Worm (Caenorhabditis elegans) whole organism, L4 larva: ENCODE measurements around the gene hdl-1.
A peak's percentile ranks its signal among the peaks of the same experiment; 100 is the strongest.

Source experiments
- D1046.2 ChIP-seq: fragments of 200-800 bp; sonication (Bioruptor generic); IDR thresholded peaks from 2 replicates; pipeline ENCODE4 v1.3.6; 2022; ENCODE audit warnings: missing genetic modification characterization, missing compliant biosample characterization
- F26F4.8 ChIP-seq: fragments of 200-800 bp; sonication (Bioruptor generic); conservative IDR thresholded peaks from 2 replicates; pipeline ENCODE4 v1.3.6; 2022; ENCODE audit warnings: missing genetic modification characterization, missing compliant biosample characterization
- F44E2.7 ChIP-seq: fragments of 200-800 bp; sonication (Bioruptor generic); IDR thresholded peaks from 2 replicates; pipeline ENCODE4 v2.1.2; 2022; ENCODE audit warnings: missing genetic modification characterization, missing compliant biosample characterization
- T20F7.1 ChIP-seq: fragments of 200-800 bp; sonication (Bioruptor generic); optimal IDR thresholded peaks from 2 replicates; lab custom pipeline; 2018; ENCODE audit warnings: mild to moderate bottlenecking, missing genetic modification characterization, missing compliant biosample characterization
- T26A8.4 ChIP-seq: fragments of 200-800 bp; sonication (Bioruptor generic); IDR thresholded peaks from 2 replicates; pipeline ENCODE4 v1.3.6; 2022; ENCODE audit warnings: missing genetic modification characterization, missing compliant biosample characterization
- Y5F2A.4 ChIP-seq: fragments of 200-800 bp; sonication (Bioruptor generic); optimal IDR thresholded peaks from 2 replicates; lab custom pipeline; 2018; ENCODE audit warnings: mild to moderate bottlenecking, missing genetic modification characterization, missing compliant biosample characterization
- ZK337.2 ChIP-seq: fragments of 200-800 bp; sonication (Bioruptor generic); IDR thresholded peaks from 2 replicates; pipeline ENCODE4 v1.3.6; 2022; ENCODE audit warnings: missing genetic modification reagents, missing genetic modification characterization, missing compliant biosample characterization
- ZK546.5 ChIP-seq, 2 experiments: sonication (generic microtip); optimal IDR thresholded peaks; 2 replicates each; lab custom pipeline; 2017; ENCODE audit warnings: missing biosample characterization in 2 of 2, missing genetic modification characterization in 2 of 2
- aha-1 ChIP-seq: fragments of 150-350 bp; peaks from one replicate; lab custom pipeline; 2014; ENCODE audit warnings: missing biosample characterization, missing genetic modification characterization
- attf-4 ChIP-seq: sonication (generic microtip); optimal IDR thresholded peaks from 3 replicates; lab custom pipeline; 2017; ENCODE audit warnings: missing biosample characterization, missing genetic modification characterization
- ceh-28 ChIP-seq: fragments of 150-350 bp; optimal IDR thresholded peaks from 2 replicates; lab custom pipeline; 2014; ENCODE audit warnings: missing biosample characterization, missing genetic modification reagents, missing genetic modification characterization
- ceh-32 ChIP-seq: sonication (generic microtip); optimal IDR thresholded peaks from 2 replicates; lab custom pipeline; 2016; ENCODE audit warnings: mild to moderate bottlenecking, missing genetic modification characterization, missing compliant biosample characterization; ENCODE audit not compliant: poor library complexity
- ceh-44 ChIP-seq: fragments of 200-800 bp; sonication (Bioruptor generic); IDR thresholded peaks from 2 replicates; pipeline ENCODE4 v1.3.6; 2022; ENCODE audit warnings: missing genetic modification reagents, missing genetic modification characterization, missing compliant biosample characterization
- ceh-82 ChIP-seq: sonication (generic microtip); optimal IDR thresholded peaks from 2 replicates; lab custom pipeline; 2017; ENCODE audit warnings: missing biosample characterization, missing genetic modification characterization
- ces-1 ChIP-seq: fragments of 150-350 bp; sonication (generic microtip); optimal IDR thresholded peaks from 4 replicates; lab custom pipeline; 2014; ENCODE audit warnings: missing biosample characterization, missing genetic modification reagents, missing genetic modification characterization
- ctbp-1 ChIP-seq: fragments of 200-800 bp; sonication (Bioruptor generic); IDR thresholded peaks from 2 replicates; pipeline ENCODE4 v1.3.6; 2022; ENCODE audit warnings: missing genetic modification reagents, missing genetic modification characterization, missing compliant biosample characterization
- dmd-8 ChIP-seq: fragments of 200-800 bp; sonication (Bioruptor generic); IDR thresholded peaks from 2 replicates; pipeline ENCODE4 v1.3.6; 2022; ENCODE audit warnings: missing genetic modification characterization, missing compliant biosample characterization
- dmd-9 ChIP-seq: fragments of 200-800 bp; sonication (Bioruptor generic); IDR thresholded peaks from 2 replicates; pipeline ENCODE4 v1.3.6; 2022; ENCODE audit warnings: missing genetic modification reagents, missing genetic modification characterization, missing compliant biosample characterization
- dpl-1 ChIP-seq: fragments of 150-350 bp; optimal IDR thresholded peaks from 2 replicates; lab custom pipeline; 2014; ENCODE audit warnings: missing biosample characterization, missing genetic modification reagents, missing genetic modification characterization
- dve-1 ChIP-seq: sonication (generic microtip); optimal IDR thresholded peaks from 2 replicates; lab custom pipeline; 2017; ENCODE audit warnings: antibody characterized with exemption, mild to moderate bottlenecking, missing genetic modification characterization, missing compliant biosample characterization; ENCODE audit not compliant: insufficient read depth
- egl-27 ChIP-seq: sonication (generic microtip); optimal IDR thresholded peaks from 3 replicates; lab custom pipeline; 2017; ENCODE audit warnings: missing biosample characterization, missing genetic modification reagents, missing genetic modification characterization
- egl-43 ChIP-seq: fragments of 200-800 bp; sonication (Bioruptor generic); IDR thresholded peaks from 2 replicates; pipeline ENCODE4 v1.3.6; 2022; ENCODE audit warnings: missing genetic modification reagents, missing genetic modification characterization, missing compliant biosample characterization
- hlh-11 ChIP-seq: fragments of 200-800 bp; sonication (Bioruptor generic); optimal IDR thresholded peaks from 2 replicates; lab custom pipeline; 2018; ENCODE audit warnings: mild to moderate bottlenecking, missing genetic modification characterization, missing compliant biosample characterization
- hmg-1.1 ChIP-seq: fragments of 200-800 bp; sonication (Bioruptor generic); IDR thresholded peaks from 2 replicates; pipeline ENCODE4 v1.3.6; 2022; ENCODE audit warnings: missing genetic modification reagents, missing genetic modification characterization, missing compliant biosample characterization
- jun-1 ChIP-seq: fragments of 150-350 bp; optimal IDR thresholded peaks from 2 replicates; lab custom pipeline; 2014; ENCODE audit warnings: missing biosample characterization, missing genetic modification reagents, missing genetic modification characterization
- lin-29 ChIP-seq: fragments of 200-800 bp; sonication (Bioruptor generic); IDR thresholded peaks from 2 replicates; pipeline ENCODE4 v1.3.6; 2022; ENCODE audit warnings: missing genetic modification reagents, missing genetic modification characterization, missing compliant biosample characterization
- lsy-2 ChIP-seq, 2 experiments: fragments of 150-350 bp in 1 of 2; sonication (generic microtip) in 1 of 2; optimal IDR thresholded peaks; 2 replicates each; lab custom pipeline; 2014 to 2017; ENCODE audit warnings: missing biosample characterization in 2 of 2, missing genetic modification characterization in 2 of 2
- mdl-1 ChIP-seq, 2 experiments: fragments of 150-350 bp in 1 of 2; sonication (generic microtip) in 1 of 2; optimal IDR thresholded peaks; 2 replicates each; lab custom pipeline; 2014 to 2017; ENCODE audit warnings: missing biosample characterization in 2 of 2, missing genetic modification characterization in 2 of 2
- mep-1 ChIP-seq: fragments of 150-350 bp; sonication (generic microtip); optimal IDR thresholded peaks from 3 replicates; lab custom pipeline; 2014; ENCODE audit warnings: missing biosample characterization, missing genetic modification characterization
- mxl-2 ChIP-seq: fragments of 200-800 bp; sonication (Bioruptor generic); conservative IDR thresholded peaks from 2 replicates; pipeline ENCODE4 v1.3.6; 2022; ENCODE audit warnings: missing genetic modification reagents, missing genetic modification characterization, missing compliant biosample characterization
- nhr-11 ChIP-seq: fragments of 150-350 bp; optimal IDR thresholded peaks from 2 replicates; lab custom pipeline; 2014; ENCODE audit warnings: missing biosample characterization, missing genetic modification characterization
- nhr-25 ChIP-seq: sonication (generic microtip); optimal IDR thresholded peaks from 2 replicates; lab custom pipeline; 2017; ENCODE audit warnings: missing genetic modification characterization, mild to moderate bottlenecking, missing compliant biosample characterization, antibody characterized with exemption, moderate library complexity, borderline replicate concordance; ENCODE audit not compliant: insufficient read depth
- nhr-41 ChIP-seq: fragments of 200-800 bp; sonication (Bioruptor generic); IDR thresholded peaks from 2 replicates; pipeline ENCODE4 v1.3.6; 2022; ENCODE audit warnings: missing genetic modification reagents, missing genetic modification characterization, missing compliant biosample characterization
- nhr-42 ChIP-seq: fragments of 200-800 bp; sonication (Bioruptor generic); IDR thresholded peaks from 2 replicates; pipeline ENCODE4 v1.3.6; 2022; ENCODE audit warnings: missing genetic modification characterization, missing compliant biosample characterization
- nhr-48 ChIP-seq: sonication (generic microtip); optimal IDR thresholded peaks from 2 replicates; lab custom pipeline; 2016; ENCODE audit warnings: mild to moderate bottlenecking, missing genetic modification characterization, missing compliant biosample characterization
- nhr-77 ChIP-seq: fragments of 150-350 bp; optimal IDR thresholded peaks from 2 replicates; lab custom pipeline; 2014; ENCODE audit warnings: missing biosample characterization, missing genetic modification characterization
- pha-4 ChIP-seq, 2 experiments: fragments of 150-350 bp in 1 of 2; fragments of 200-800 bp in 1 of 2; sonication (Bioruptor generic) in 1 of 2; IDR thresholded peaks in 1 of 2; optimal IDR thresholded peaks in 1 of 2; 2 replicates each; pipeline versions ENCODE4 v1.3.6 to Lab custom; 2014 to 2022; ENCODE audit warnings: missing genetic modification characterization in 2 of 2, missing genetic modification reagents in 2 of 2, missing biosample characterization in 1 of 2, missing compliant biosample characterization in 1 of 2
- pqm-1 ChIP-seq: sonication (generic microtip); optimal IDR thresholded peaks from 2 replicates; lab custom pipeline; 2017; ENCODE audit warnings: missing biosample characterization, missing genetic modification characterization
- saeg-2 ChIP-seq: fragments of 200-800 bp; sonication (Bioruptor generic); IDR thresholded peaks from 2 replicates; pipeline ENCODE4 v1.3.6; 2022; ENCODE audit warnings: missing genetic modification reagents, missing genetic modification characterization, missing compliant biosample characterization
- set-16 ChIP-seq: fragments of 200-800 bp; sonication (Bioruptor generic); IDR thresholded peaks from 2 replicates; pipeline ENCODE4 v1.3.6; 2022; ENCODE audit warnings: missing genetic modification reagents, missing genetic modification characterization, missing compliant biosample characterization
- snpc-1.2 ChIP-seq: fragments of 200-800 bp; sonication (Bioruptor generic); IDR thresholded peaks from 2 replicates; pipeline ENCODE4 v1.3.6; 2022; ENCODE audit warnings: missing genetic modification reagents, missing genetic modification characterization, missing compliant biosample characterization
- spr-1 ChIP-seq: sonication (generic microtip); optimal IDR thresholded peaks from 2 replicates; lab custom pipeline; 2016; ENCODE audit warnings: mild to moderate bottlenecking, missing genetic modification characterization, missing compliant biosample characterization
- tag-97 ChIP-seq: fragments of 200-800 bp; sonication (Bioruptor generic); IDR thresholded peaks from 2 replicates; pipeline ENCODE4 v1.3.6; 2022; ENCODE audit warnings: missing genetic modification characterization, missing compliant biosample characterization
- unc-130 ChIP-seq: sonication (generic microtip); optimal IDR thresholded peaks from 2 replicates; lab custom pipeline; 2016; ENCODE audit warnings: missing genetic modification reagents, missing genetic modification characterization, missing compliant biosample characterization
- vab-7 ChIP-seq: fragments of 200-800 bp; sonication (Bioruptor generic); IDR thresholded peaks from 2 replicates; pipeline ENCODE4 v1.3.6; 2022; ENCODE audit warnings: missing genetic modification reagents, missing genetic modification characterization, missing compliant biosample characterization
- zfp-2 ChIP-seq: sonication (generic microtip); optimal IDR thresholded peaks from 2 replicates; lab custom pipeline; 2016; ENCODE audit warnings: mild to moderate bottlenecking, missing genetic modification characterization, missing compliant biosample characterization
- zfp-3 ChIP-seq: fragments of 200-800 bp; sonication (Bioruptor generic); conservative IDR thresholded peaks from 2 replicates; pipeline ENCODE4 v1.3.6; 2022; ENCODE audit warnings: missing genetic modification reagents, missing genetic modification characterization, missing compliant biosample characterization
- ztf-11 ChIP-seq: fragments of 150-350 bp; optimal IDR thresholded peaks from 2 replicates; lab custom pipeline; 2014; ENCODE audit warnings: missing biosample characterization, missing genetic modification characterization
- ztf-7 ChIP-seq: fragments of 150-350 bp; optimal IDR thresholded peaks from 2 replicates; lab custom pipeline; 2014; ENCODE audit warnings: missing biosample characterization, missing genetic modification characterization

The hdl-1 gene

DNA sequence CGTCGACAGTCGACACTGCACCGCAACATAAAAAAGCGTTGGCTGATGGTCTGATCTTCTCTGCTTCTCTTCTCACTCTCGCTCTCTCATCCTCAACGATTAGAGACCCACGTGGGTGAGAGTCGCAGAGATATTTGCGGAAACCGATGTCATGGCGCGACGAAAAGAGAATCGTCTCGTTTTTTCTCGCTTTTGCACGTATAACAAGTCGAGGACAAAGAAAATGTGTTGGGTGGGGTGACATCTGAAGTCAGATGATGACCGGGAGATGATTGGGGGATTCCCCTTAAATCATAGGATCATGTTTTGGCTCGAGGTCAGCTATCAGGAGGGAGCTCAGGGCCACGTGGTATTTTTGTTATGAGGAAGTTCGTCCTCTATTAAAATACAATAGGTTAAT lies 6.8 kb upstream of the hdl-1 start (continued):
- TF ChIP-seq ztf-11 (tag; lab: Kevin White, UChicago) (no peak), nhr-25 (tag; lab: Kevin White, UChicago) (peak; percentile 80), ceh-28 (tag; lab: Kevin White, UChicago) (no peak), spr-1 (tag; lab: Kevin White, UChicago) (no peak), nhr-42 (GFP tag; lab: Robert Waterston, UW) (no peak), Y5F2A.4 (no peak), egl-27 (tag; lab: Kevin White, UChicago) (no peak), D1046.2 (GFP tag; lab: Robert Waterston, UW) (peak; percentile 14; the same call in 1 of the 2 replicates), F26F4.8 (no peak), nhr-77 (peak; percentile 86), unc-130 (GFP tag; lab: Kevin White, UChicago) (no peak), saeg-2 (GFP tag; lab: Robert Waterston, UW) (peak; percentile 89), pha-4 (GFP tag; IDR thresholded peaks at IDR 0.05; lab: Robert Waterston, UW) (peak; percentile 74), pha-4 (tag; optimal IDR thresholded peaks at IDR 0.05; lab: Kevin White, UChicago) (no peak), ceh-82 (no peak)
- TF ChIP-seq, all 104 proteins: peak for 51

DNA sequence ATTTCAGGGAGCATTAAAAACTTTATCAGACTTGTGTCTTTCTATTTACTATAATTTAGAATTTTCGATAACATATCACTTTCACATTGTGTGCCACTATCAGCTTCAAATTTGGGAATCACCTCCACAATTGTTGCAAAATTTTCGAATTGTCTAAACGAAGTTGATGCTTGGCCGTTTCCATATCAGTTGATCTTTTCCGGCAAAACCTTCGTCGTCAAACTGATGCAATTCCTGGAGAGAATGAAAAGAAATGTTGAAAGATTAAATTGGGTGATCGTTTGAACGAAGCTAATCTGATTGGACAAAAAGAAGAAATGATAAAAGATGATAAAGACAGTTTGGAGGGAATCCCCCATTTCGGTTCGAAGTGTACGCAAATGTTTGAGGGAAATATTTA lies 6.0 kb upstream of the hdl-1 start:
- TF ChIP-seq nhr-11 (tag; lab: Kevin White, UChicago): no peak
- no peak for TF ChIP-seq dmd-8 (GFP tag; lab: Robert Waterston, UW)
- no peak for TF ChIP-seq vab-7 (GFP tag; lab: Robert Waterston, UW)
- TF ChIP-seq mxl-2 (GFP tag; lab: Robert Waterston, UW): no peak
- TF ChIP-seq T26A8.4 (GFP tag; lab: Robert Waterston, UW): peak; percentile 29
- TF ChIP-seq ces-1 (GFP tag; lab: Kevin White, UChicago): no peak
- no peak for TF ChIP-seq set-16 (GFP tag; lab: Robert Waterston, UW)
- no peak for TF ChIP-seq ZK546.5 (tag; optimal IDR thresholded peaks at IDR 0.05; lab: Kevin White, UChicago)
- no peak for TF ChIP-seq D1046.2 (GFP tag; lab: Robert Waterston, UW)
- no peak for TF ChIP-seq egl-43
- TF ChIP-seq snpc-1.2 (GFP tag; lab: Robert Waterston, UW): no peak
- TF ChIP-seq ceh-44 (GFP tag; lab: Robert Waterston, UW): no peak
- peak; percentile 84 for TF ChIP-seq dve-1
- no peak for TF ChIP-seq attf-4 (tag; lab: Kevin White, UChicago)
- peak; percentile 15; the same call in 1 of the 2 replicates for TF ChIP-seq hmg-1.1
- no peak for TF ChIP-seq saeg-2 (GFP tag; lab: Robert Waterston, UW)
- TF ChIP-seq jun-1 (tag; lab: Kevin White, UChicago): no peak
- peak; percentile 95 for TF ChIP-seq aha-1 (tag; lab: Kevin White, UChicago)
- no peak for TF ChIP-seq ceh-32 (tag; lab: Kevin White, UChicago)
- no peak for TF ChIP-seq F44E2.7
- TF ChIP-seq zfp-2 (tag; lab: Kevin White, UChicago): no peak
- peak; percentile 66 for TF ChIP-seq T20F7.1 (GFP tag; lab: Kevin White, UChicago)
- no peak for TF ChIP-seq lin-29 (GFP tag; lab: Robert Waterston, UW)
- no peak for TF ChIP-seq egl-27 (tag; lab: Kevin White, UChicago)
- peak; percentile 86 for TF ChIP-seq nhr-48
- no peak for TF ChIP-seq tag-97 (GFP tag; lab: Robert Waterston, UW)
- TF ChIP-seq ceh-82: no peak
- peak; percentile 90 for TF ChIP-seq pqm-1 (tag; lab: Kevin White, UChicago)
- TF ChIP-seq mdl-1 (tag; optimal IDR thresholded peaks at IDR 0.05; lab: Kevin White, UChicago): peak; percentile 34 to 76
- peak; percentile 69; the same call in 1 of the 2 replicates for TF ChIP-seq zfp-3
- TF ChIP-seq ztf-11 (tag; lab: Kevin White, UChicago): no peak
- TF ChIP-seq ctbp-1 (GFP tag; lab: Robert Waterston, UW): no peak
- TF ChIP-seq nhr-41 (GFP tag; lab: Robert Waterston, UW): no peak
- no peak for TF ChIP-seq dpl-1 (GFP tag; lab: Kevin White, UChicago)
- TF ChIP-seq Y5F2A.4: no peak
- peak; percentile 28 to 60 for TF ChIP-seq lsy-2 (tag; optimal IDR thresholded peaks at IDR 0.05; lab: Kevin White, UChicago)
- peak; percentile 86 for TF ChIP-seq mep-1 (tag; lab: Kevin White, UChicago)
- no peak for TF ChIP-seq ztf-7 (tag; lab: Kevin White, UChicago)
- TF ChIP-seq ZK337.2: no peak
- TF ChIP-seq dmd-9 (GFP tag; lab: Robert Waterston, UW): no peak
- TF ChIP-seq hlh-11 (tag; lab: Kevin White, UChicago): peak; percentile 82
